Worm (Caenorhabditis elegans) whole organism, L4/young adult: ENCODE results near the gene R03G8.6.
A peak's percentile ranks its signal among the peaks of the same experiment; 100 is the strongest.

Source experiments
- W03F9.2 ChIP-seq: fragments of 150-350 bp; optimal IDR thresholded peaks from 2 replicates; lab custom pipeline; 2014; ENCODE audit warnings: missing biosample characterization, missing genetic modification characterization
- dao-5 ChIP-seq: sonication (generic microtip); optimal IDR thresholded peaks from 2 replicates; lab custom pipeline; 2016; ENCODE audit warnings: missing genotype, missing genetic modification characterization, moderate library complexity, missing compliant biosample characterization
- him-1 ChIP-seq: sonication (generic microtip); optimal IDR thresholded peaks from 2 replicates; lab custom pipeline; 2016; ENCODE audit warnings: missing genotype, missing genetic modification reagents, missing genetic modification characterization, missing compliant biosample characterization

R03G8.6 gene

ce11 chrX:13082326-13082725 is 18.0 kb downstream of the R03G8.6 start, which contains the start of gene str-10:
Gene str-10 (plus strand): TSS chrX:13082626.
- TF ChIP-seq him-1 (no peak), dao-5 (no peak), W03F9.2 (tag; lab: Kevin White, UChicago) (no peak)

ce11 chrX:13077872-13078271 is 22.4 kb downstream of the R03G8.6 start, which contains the start of gene K03A11.4:
Gene K03A11.4 (plus strand): TSS chrX:13078172.
- TF ChIP-seq W03F9.2 (tag; lab: Kevin White, UChicago) (no peak), dao-5 (no peak), him-1 (no peak)

- TF ChIP-seq W03F9.2 (tag; lab: Kevin White, UChicago) (no peak), dao-5 (no peak), him-1 (no peak)
These were observed 25.9 kb downstream of the R03G8.6 start, which contains the start of gene ceh-28 for ce11 chrX:13074373-13074772. Gene ceh-28 (plus strand): TSS chrX:13074673.

ce11 chrX:13071120-13071519 is 29.2 kb downstream of the R03G8.6 start, which contains the start of gene cpx-2:
Gene cpx-2 (minus strand): TSS chrX:13071220.
- TF ChIP-seq W03F9.2 (tag; lab: Kevin White, UChicago) = no peak
- TF ChIP-seq dao-5 = no peak

ce11 chrX:13062934-13063585 is 37.2 kb downstream of the R03G8.6 start, which contains the start of gene K03A11.5:
Gene K03A11.5 (plus strand): TSS chrX:13063535.
- TF ChIP-seq dao-5 = no peak
- no peak for TF ChIP-seq him-1
- no peak for TF ChIP-seq W03F9.2 (tag; lab: Kevin White, UChicago)

- TF ChIP-seq him-1 (no peak), dao-5 (no peak), W03F9.2 (tag; lab: Kevin White, UChicago) (no peak)
These were observed 38.9 kb downstream of the R03G8.6 start for ce11 chrX:13061366-13061765.

ce11 chrX:13059984-13060383 is 40.3 kb downstream of the R03G8.6 start:
- TF ChIP-seq him-1 = no peak
- TF ChIP-seq W03F9.2 (tag; lab: Kevin White, UChicago) = no peak
- no peak for TF ChIP-seq dao-5

ce11 chrX:13055560-13055959 is 44.8 kb downstream of the R03G8.6 start, which contains the start of gene K03A11.6:
Gene K03A11.6 (plus strand): TSS chrX:13055860.
- no peak for TF ChIP-seq dao-5
- TF ChIP-seq W03F9.2 (tag; lab: Kevin White, UChicago) = no peak
- TF ChIP-seq him-1 = no peak

- no peak for TF ChIP-seq dao-5
- no peak for TF ChIP-seq W03F9.2 (tag; lab: Kevin White, UChicago)
- TF ChIP-seq him-1 = no peak
These were observed 48.9 kb downstream of the R03G8.6 start, which contains the start of gene K03A11.1 for ce11 chrX:13051405-13051804. Gene K03A11.1 (plus strand): TSS chrX:13051705.

ce11 chrX:13048258-13048657 is 52.1 kb downstream of the R03G8.6 start, which contains the start of gene C53C7.3:
Gene C53C7.3 (plus strand): TSS chrX:13048558.
- TF ChIP-seq W03F9.2 (tag; lab: Kevin White, UChicago) (no peak), dao-5 (no peak), him-1 (no peak)

- TF ChIP-seq W03F9.2 (tag; lab: Kevin White, UChicago) (peak; percentile 62), him-1 (peak; percentile 87), dao-5 (peak; percentile 77)
These were observed 54.0 kb downstream of the R03G8.6 start for ce11 chrX:13046324-13046723.
